Fruit fly (Drosophila melanogaster) whole organism, embryonic: Measurements from ENCODE around the gene CG6693.

Source experiments
- B-H1 ChIP-seq: fragments of 200-800 bp; sonication (Bioruptor generic); IDR thresholded peaks from 3 replicates; pipeline ENCODE4 v1.3.6; 2022; ENCODE audit warnings: missing biosample characterization, missing genetic modification characterization
- CG10654 ChIP-seq: fragments of 200-800 bp; sonication (Bioruptor generic); optimal IDR thresholded peaks from 2 replicates; lab custom pipeline; 2016; ENCODE audit warnings: missing biosample characterization, missing genetic modification characterization
- CG12391 ChIP-seq: fragments of 200-800 bp; sonication (Bioruptor generic); optimal IDR thresholded peaks from 3 replicates; lab custom pipeline; 2018; ENCODE audit warnings: missing biosample characterization, mild to moderate bottlenecking, missing genetic modification characterization, moderate library complexity
- CG14050 ChIP-seq: fragments of 200-800 bp; sonication (Bioruptor generic); IDR thresholded peaks from 3 replicates; pipeline ENCODE4 v1.3.6; 2022; ENCODE audit warnings: missing biosample characterization, missing genetic modification characterization
- CG14441 ChIP-seq: fragments of 200-800 bp; sonication (Bioruptor generic); IDR thresholded peaks from 2 replicates; pipeline ENCODE4 v1.3.6; 2022; ENCODE audit warnings: missing biosample characterization, missing genetic modification characterization
- CG16863 ChIP-seq: fragments of 200-800 bp; sonication (Bioruptor generic); optimal IDR thresholded peaks from 3 replicates; lab custom pipeline; 2016; ENCODE audit warnings: missing biosample characterization, missing genetic modification characterization
- CG17829 ChIP-seq: fragments of 200-800 bp; optimal IDR thresholded peaks from 2 replicates; lab custom pipeline; 2019; ENCODE audit warnings: missing biosample characterization, mild to moderate bottlenecking, missing genetic modification characterization, moderate library complexity
- CG18476 ChIP-seq: fragments of 200-800 bp; sonication (Bioruptor generic); optimal IDR thresholded peaks from 2 replicates; lab custom pipeline; 2016; ENCODE audit warnings: missing biosample characterization, mild to moderate bottlenecking, missing genetic modification characterization
- CG18599 ChIP-seq: fragments of 200-800 bp; sonication (Bioruptor generic); optimal IDR thresholded peaks from 3 replicates; lab custom pipeline; 2017; ENCODE audit warnings: missing biosample characterization, missing genetic modification characterization, mild to moderate bottlenecking, moderate library complexity, missing genetic modification reagents
- CG18764 ChIP-seq: fragments of 200-800 bp; sonication (Bioruptor generic); optimal IDR thresholded peaks from 3 replicates; lab custom pipeline; 2016; ENCODE audit warnings: missing biosample characterization, missing genetic modification characterization
- CG3163 ChIP-seq: fragments of 200-800 bp; sonication (Bioruptor generic); optimal IDR thresholded peaks from 3 replicates; lab custom pipeline; 2016; ENCODE audit warnings: missing biosample characterization, missing genetic modification characterization
- CG7839 ChIP-seq: fragments of 200-800 bp; sonication (Bioruptor generic); optimal IDR thresholded peaks from 3 replicates; lab custom pipeline; 2018; ENCODE audit warnings: missing biosample characterization, mild to moderate bottlenecking, missing genetic modification characterization, moderate library complexity
- CG8359 ChIP-seq: fragments of 200-800 bp; sonication (Bioruptor generic); optimal IDR thresholded peaks from 2 replicates; lab custom pipeline; 2017; ENCODE audit warnings: missing biosample characterization, mild to moderate bottlenecking, missing genetic modification characterization, borderline replicate concordance
- CG9215 ChIP-seq: fragments of 200-800 bp; sonication (Bioruptor generic); IDR thresholded peaks from 2 replicates; pipeline ENCODE4 v1.3.6; 2022; ENCODE audit warnings: missing biosample characterization, missing genetic modification characterization
- CG9437 ChIP-seq: fragments of 200-800 bp; sonication (Bioruptor generic); optimal IDR thresholded peaks from 2 replicates; lab custom pipeline; 2018; ENCODE audit warnings: missing biosample characterization, mild to moderate bottlenecking, missing genetic modification characterization
- D19B ChIP-seq: fragments of 200-800 bp; sonication (Bioruptor generic); optimal IDR thresholded peaks from 2 replicates; lab custom pipeline; 2017; ENCODE audit warnings: missing biosample characterization, mild to moderate bottlenecking, missing genetic modification characterization
- Dbx ChIP-seq: fragments of 200-800 bp; sonication (Bioruptor generic); IDR thresholded peaks from 3 replicates; pipeline ENCODE4 v1.3.6; 2022; ENCODE audit warnings: missing biosample characterization, missing genetic modification characterization
- Ets97D ChIP-seq: fragments of 200-800 bp; sonication (Bioruptor generic); optimal IDR thresholded peaks from 3 replicates; lab custom pipeline; 2016; ENCODE audit warnings: missing biosample characterization, missing genetic modification characterization
- Gsc ChIP-seq: fragments of 200-800 bp; sonication (Bioruptor generic); IDR thresholded peaks from 2 replicates; pipeline ENCODE4 v1.3.6; 2022; ENCODE audit warnings: missing biosample characterization, missing genetic modification characterization
- HLHmδ ChIP-seq: fragments of 200-800 bp; sonication (Bioruptor generic); optimal IDR thresholded peaks from 2 replicates; lab custom pipeline; 2018; ENCODE audit warnings: missing biosample characterization, mild to moderate bottlenecking, missing genetic modification characterization, moderate library complexity
- HmgD ChIP-seq: fragments of 200-800 bp; sonication (Bioruptor generic); optimal IDR thresholded peaks from 3 replicates; lab custom pipeline; 2016; ENCODE audit warnings: missing biosample characterization, missing genetic modification characterization
- Hmr ChIP-seq: fragments of 200-800 bp; sonication (Bioruptor generic); optimal IDR thresholded peaks from 3 replicates; lab custom pipeline; 2017; ENCODE audit warnings: mild to moderate bottlenecking, missing biosample characterization, missing genetic modification reagents, missing genetic modification characterization
- Hr51 ChIP-seq, 2 experiments: fragments of 200-800 bp; sonication (Bioruptor generic); optimal IDR thresholded peaks; 2 replicates in 1 of 2; 3 replicates in 1 of 2; lab custom pipeline; 2016 to 2018; ENCODE audit warnings: missing biosample characterization in 2 of 2, missing genetic modification characterization in 2 of 2, mild to moderate bottlenecking in 1 of 2, moderate library complexity in 1 of 2
- Hsf ChIP-seq: fragments of 200-800 bp; sonication (Bioruptor generic); optimal IDR thresholded peaks from 3 replicates; lab custom pipeline; 2016; ENCODE audit warnings: missing biosample characterization, missing genetic modification characterization
- Lim3 ChIP-seq: fragments of 200-800 bp; sonication (Bioruptor generic); IDR thresholded peaks from 2 replicates; pipeline ENCODE4 v1.3.6; 2022; ENCODE audit warnings: missing biosample characterization, missing genetic modification characterization
- Mad ChIP-seq: fragments of 200-800 bp; sonication (Bioruptor generic); optimal IDR thresholded peaks from 2 replicates; lab custom pipeline; 2016; ENCODE audit warnings: missing biosample characterization, missing genetic modification characterization
- NC2α ChIP-seq: fragments of 200-800 bp; sonication (Bioruptor generic); optimal IDR thresholded peaks from 2 replicates; lab custom pipeline; 2016; ENCODE audit warnings: missing biosample characterization, missing genetic modification characterization
- NC2β ChIP-seq: fragments of 200-800 bp; sonication (Bioruptor generic); optimal IDR thresholded peaks from 2 replicates; lab custom pipeline; 2016; ENCODE audit warnings: missing biosample characterization, missing genetic modification characterization
- Scr ChIP-seq: fragments of 200-800 bp; sonication (Bioruptor generic); IDR thresholded peaks from 2 replicates; pipeline ENCODE4 v1.3.6; 2022; ENCODE audit warnings: missing biosample characterization, missing genetic modification characterization; ENCODE audit not compliant: partially characterized antibody
- Sox100B ChIP-seq: fragments of 200-800 bp; sonication (Bioruptor generic); optimal IDR thresholded peaks from 3 replicates; lab custom pipeline; 2018; ENCODE audit warnings: missing biosample characterization, mild to moderate bottlenecking, missing genetic modification characterization
- Ssrp ChIP-seq: fragments of 200-800 bp; sonication (Bioruptor generic); optimal IDR thresholded peaks from 2 replicates; lab custom pipeline; 2018; ENCODE audit warnings: missing biosample characterization, mild to moderate bottlenecking, missing genetic modification characterization, moderate library complexity
- Xrp1 ChIP-seq: fragments of 200-800 bp; sonication (Bioruptor generic); IDR thresholded peaks from 2 replicates; pipeline ENCODE4 v1.3.6; 2022; ENCODE audit warnings: missing biosample characterization, missing genetic modification characterization
- ase ChIP-seq: fragments of 200-800 bp; sonication (Bioruptor generic); IDR thresholded peaks from 3 replicates; pipeline ENCODE4 v1.3.6; 2022; ENCODE audit warnings: missing biosample characterization, missing genetic modification characterization
- ato ChIP-seq: fragments of 200-800 bp; sonication (Bioruptor generic); IDR thresholded peaks from 2 replicates; pipeline ENCODE4 v1.3.6; 2022; ENCODE audit warnings: missing biosample characterization, missing genetic modification characterization; ENCODE audit not compliant: partially characterized antibody
- cato ChIP-seq: fragments of 200-800 bp; sonication (Bioruptor generic); optimal IDR thresholded peaks from 2 replicates; lab custom pipeline; 2016; ENCODE audit warnings: missing biosample characterization, missing genetic modification characterization, borderline replicate concordance
- caup ChIP-seq: fragments of 200-800 bp; sonication (Bioruptor generic); optimal IDR thresholded peaks from 3 replicates; lab custom pipeline; 2017; ENCODE audit warnings: missing biosample characterization, mild to moderate bottlenecking, missing genetic modification characterization, moderate library complexity; ENCODE audit not compliant: severe bottlenecking
- eyg ChIP-seq: fragments of 200-800 bp; sonication (Bioruptor generic); optimal IDR thresholded peaks from 3 replicates; lab custom pipeline; 2016; ENCODE audit warnings: missing biosample characterization, missing genetic modification characterization
- fd3F ChIP-seq: fragments of 200-800 bp; sonication (Bioruptor generic); optimal IDR thresholded peaks from 2 replicates; lab custom pipeline; 2018; ENCODE audit warnings: missing biosample characterization, mild to moderate bottlenecking, missing genetic modification characterization, moderate library complexity
- fru ChIP-seq: fragments of >200 bp; optimal IDR thresholded peaks from 2 replicates; lab custom pipeline; 2017
- gce ChIP-seq: fragments of 200-800 bp; sonication (Bioruptor generic); IDR thresholded peaks from 3 replicates; pipeline ENCODE4 v1.3.6; 2022; ENCODE audit warnings: missing biosample characterization, missing genetic modification characterization
- hth ChIP-seq: fragments of >200 bp; optimal IDR thresholded peaks from 2 replicates; lab custom pipeline; 2017; ENCODE audit warnings: inconsistent platforms
- ind ChIP-seq: fragments of 200-800 bp; sonication (Bioruptor generic); optimal IDR thresholded peaks from 3 replicates; lab custom pipeline; 2016; ENCODE audit warnings: missing biosample characterization, missing genetic modification characterization
- jing ChIP-seq: fragments of 200-800 bp; sonication (Bioruptor generic); optimal IDR thresholded peaks from 2 replicates; lab custom pipeline; 2018; ENCODE audit warnings: missing biosample characterization, mild to moderate bottlenecking, missing genetic modification characterization
- klu ChIP-seq: fragments of 200-800 bp; sonication (Bioruptor generic); IDR thresholded peaks from 2 replicates; pipeline ENCODE4 v1.3.6; 2022; ENCODE audit warnings: missing biosample characterization, missing genetic modification characterization
- maf-S ChIP-seq: fragments of 200-800 bp; sonication (Bioruptor generic); optimal IDR thresholded peaks from 2 replicates; lab custom pipeline; 2016; ENCODE audit warnings: missing biosample characterization, missing genetic modification characterization
- org-1 ChIP-seq: fragments of 200-800 bp; sonication (Bioruptor generic); optimal IDR thresholded peaks from 2 replicates; lab custom pipeline; 2017; ENCODE audit warnings: missing biosample characterization, missing genetic modification characterization
- pros ChIP-seq: fragments of 200-800 bp; sonication (Bioruptor generic); optimal IDR thresholded peaks from 3 replicates; lab custom pipeline; 2019; ENCODE audit warnings: missing biosample characterization, mild to moderate bottlenecking, missing genetic modification characterization, moderate library complexity
- sqz ChIP-seq: fragments of 200-800 bp; sonication (Bioruptor generic); optimal IDR thresholded peaks from 3 replicates; lab custom pipeline; 2018; ENCODE audit warnings: missing biosample characterization, mild to moderate bottlenecking, missing genetic modification characterization
- trem ChIP-seq: fragments of 200-800 bp; optimal IDR thresholded peaks from 3 replicates; lab custom pipeline; 2019; ENCODE audit warnings: missing biosample characterization, mild to moderate bottlenecking, missing genetic modification characterization, moderate library complexity

The CG6693 gene

dm6 chr3R:11216156-11216630 is 5.2 kb downstream of the CG6693 start, which contains the start of the genes RpS25 and CG4820 (continued):
- peak; percentile 84 to 86 for TF ChIP-seq Hr51 (GFP tag; optimal IDR thresholded peaks at IDR 0.05; lab: Kevin White, UChicago)
- TF ChIP-seq Ets97D (GFP tag; lab: Kevin White, UChicago): peak; percentile 100
- peak; percentile 69; the same call in 2 of the 3 replicates for TF ChIP-seq B-H1 (GFP tag; lab: Robert Waterston, UW)
- peak; percentile 93 for TF ChIP-seq org-1 (GFP tag; lab: Kevin White, UChicago)
- TF ChIP-seq sqz (GFP tag; lab: Kevin White, UChicago): peak; percentile 91
- TF ChIP-seq hth (lab: Kevin White, UChicago): no peak
- peak; percentile 65 for TF ChIP-seq CG9215 (GFP tag; lab: Robert Waterston, UW)
- TF ChIP-seq pros (GFP tag; lab: Kevin White, UChicago): peak; percentile 2
- TF ChIP-seq CG7839 (tag; lab: Kevin White, UChicago): peak; percentile 86
- peak; percentile 95 for TF ChIP-seq trem (tag; lab: Kevin White, UChicago)
- peak; percentile 92 for TF ChIP-seq Hsf

- TF ChIP-seq CG14441: 0 out of 2 replicates have a peak, but pooled peaks have one; percentile 23
- no peak for TF ChIP-seq Lim3 (GFP tag; lab: Robert Waterston, UW)
- TF ChIP-seq maf-S (GFP tag; lab: Kevin White, UChicago): peak; percentile 11
- TF ChIP-seq fd3F: peak; percentile 35
- TF ChIP-seq cato (GFP tag; lab: Kevin White, UChicago): no peak
- TF ChIP-seq Ssrp (tag; lab: Kevin White, UChicago): peak; percentile 36
- TF ChIP-seq HmgD: no peak
- TF ChIP-seq CG18599: peak; percentile 78
- TF ChIP-seq CG14050 (GFP tag; lab: Robert Waterston, UW): no peak
- TF ChIP-seq Gsc (GFP tag; lab: Robert Waterston, UW): no peak
- TF ChIP-seq HLHmδ (GFP tag; lab: Kevin White, UChicago): no peak
- TF ChIP-seq Xrp1 (GFP tag; lab: Robert Waterston, UW): peak; percentile 30; the same call in 1 of the 2 replicates
- peak; percentile 60 for TF ChIP-seq CG9437 (GFP tag; lab: Kevin White, UChicago)
- peak; percentile 58; the same call in 2 of the 3 replicates for TF ChIP-seq Dbx (GFP tag; lab: Robert Waterston, UW)
- peak; percentile 30 for TF ChIP-seq CG16863 (GFP tag; lab: Kevin White, UChicago)
- no peak for TF ChIP-seq ato (GFP tag; lab: Robert Waterston, UW)
- peak; percentile 57; the same call in 1 of the 2 replicates for TF ChIP-seq klu (GFP tag; lab: Robert Waterston, UW)
- no peak for TF ChIP-seq CG18764 (GFP tag; lab: Kevin White, UChicago)
- TF ChIP-seq gce (GFP tag; lab: Robert Waterston, UW): no peak
- TF ChIP-seq CG17829 (tag; lab: Kevin White, UChicago): peak; percentile 62
- peak; percentile 51 for TF ChIP-seq CG18476 (GFP tag; lab: Kevin White, UChicago)
- TF ChIP-seq Scr (GFP tag; lab: Robert Waterston, UW): no peak
- peak; percentile 59 for TF ChIP-seq ind (GFP tag; lab: Kevin White, UChicago)
- peak; percentile 47 for TF ChIP-seq CG3163 (GFP tag; lab: Kevin White, UChicago)
- TF ChIP-seq jing (GFP tag; lab: Kevin White, UChicago): no peak
- TF ChIP-seq CG10654 (GFP tag; lab: Kevin White, UChicago): peak; percentile 39
- peak; percentile 64 for TF ChIP-seq D19B (GFP tag; lab: Kevin White, UChicago)
- no peak for TF ChIP-seq NC2α (GFP tag; lab: Kevin White, UChicago)
- TF ChIP-seq fru (lab: Kevin White, UChicago): no peak
- peak; percentile 50 for TF ChIP-seq caup
- TF ChIP-seq Sox100B (GFP tag; lab: Kevin White, UChicago): peak; percentile 72
- TF ChIP-seq Hmr (GFP tag; lab: Kevin White, UChicago): peak; percentile 47
- TF ChIP-seq CG12391: peak; percentile 75
- TF ChIP-seq ase: no peak
- peak; percentile 68 for TF ChIP-seq NC2β
- TF ChIP-seq CG8359: no peak
- peak; percentile 27 for TF ChIP-seq eyg (GFP tag; lab: Kevin White, UChicago)
- peak; percentile 42 for TF ChIP-seq Mad
These were observed 6.9 kb downstream of the CG6693 start, which contains the start of gene ZnT86D for dm6 chr3R:11214449-11214950. ZnT86D (minus strand) TSS chr3R:11214539.
